Worm (Caenorhabditis elegans) whole organism, L4/young adult: ENCODE measurements around the gene T05E12.8.

Experiments used
- dao-5 ChIP-seq: sonication (generic microtip); optimal IDR thresholded peaks from 2 replicates; lab custom pipeline; 2016; ENCODE audit warnings: missing genotype, missing genetic modification characterization, moderate library complexity, missing compliant biosample characterization
- him-1 ChIP-seq: sonication (generic microtip); optimal IDR thresholded peaks from 2 replicates; lab custom pipeline; 2016; ENCODE audit warnings: missing genotype, missing genetic modification reagents, missing genetic modification characterization, missing compliant biosample characterization

DNA sequence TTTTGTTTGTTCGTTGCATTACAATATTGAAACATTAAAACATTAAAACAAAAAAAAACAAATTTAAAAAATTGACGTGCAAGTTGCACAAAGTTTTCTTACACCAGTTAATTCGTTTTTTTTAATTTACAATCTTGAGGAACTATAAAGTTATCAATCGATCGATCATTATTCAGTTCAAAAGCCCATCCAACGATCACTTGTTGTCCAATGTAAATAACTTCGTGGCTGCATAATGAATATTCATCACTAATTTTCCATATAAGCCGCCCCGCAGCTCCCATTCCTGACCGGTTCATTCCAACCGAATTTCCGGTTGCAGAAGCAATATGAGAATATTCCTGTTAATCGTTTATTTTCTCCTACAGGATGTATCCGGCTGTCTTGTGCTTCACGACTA lies 26.7 kb upstream of the T05E12.8 start, which contains the start of gene hpo-33:
- TF ChIP-seq him-1 (tag; lab: Kevin White, UChicago) = no peak
- no peak for TF ChIP-seq dao-5
